Fruit fly (Drosophila melanogaster): ENCODE results near the gene brk.

The brk gene

DNA sequence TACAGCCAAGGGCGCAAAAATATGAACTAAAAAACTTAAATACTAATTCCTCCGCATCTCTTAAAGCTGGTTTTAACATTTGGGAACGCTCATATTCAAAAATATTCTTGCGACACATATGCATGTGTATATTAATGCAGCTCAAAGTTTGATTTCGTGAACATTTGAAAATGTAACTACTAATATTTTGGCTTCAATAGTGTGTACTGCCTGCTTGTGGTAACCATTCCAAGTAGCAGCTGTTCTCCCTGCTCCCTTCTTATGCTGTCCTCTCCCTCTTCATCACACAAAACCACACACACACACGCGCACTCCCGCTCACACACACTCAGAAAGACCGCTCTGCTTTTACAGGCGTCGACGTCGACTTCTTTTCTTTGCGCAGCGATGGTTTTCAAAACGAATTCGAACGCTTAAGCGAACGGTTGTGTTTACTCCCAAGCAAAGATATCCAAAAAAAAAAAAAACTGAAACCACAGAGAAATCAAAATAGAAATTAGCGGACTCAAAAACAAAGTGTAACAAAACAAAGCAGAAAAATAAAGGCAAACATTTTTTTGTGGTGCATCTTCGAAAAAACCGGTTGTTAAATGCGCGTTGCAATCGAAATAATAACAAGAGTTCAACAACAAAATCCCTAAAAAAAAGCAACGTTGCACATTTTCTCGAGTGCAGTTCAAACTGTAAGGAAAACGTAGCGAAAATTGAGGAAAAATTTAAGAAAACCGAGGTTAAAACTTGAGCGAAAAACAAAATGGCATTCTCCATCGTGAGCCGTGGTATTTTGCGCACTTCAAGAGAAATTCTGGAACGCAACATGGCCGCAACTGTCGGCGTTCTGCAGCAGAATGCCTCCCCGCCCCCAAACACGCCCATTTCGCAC lies 29.5 kb downstream of the brk start, which contains the start of gene CBP:
CBP (plus strand) TSS at position 391 of the 883 bp plus-strand sequence.
- TF ChIP-seq rgr (GFP tag; optimal IDR thresholded peaks at IDR 0.05) (peak; percentile 86), brk (GFP tag; optimal IDR thresholded peaks at IDR 0.05) (peak; percentile 87), Myc (optimal IDR thresholded peaks at IDR 0.05) (no peak), fru (GFP tag; optimal IDR thresholded peaks at IDR 0.05) (peak; percentile 96), usp (GFP tag; optimal IDR thresholded peaks at IDR 0.05) (no peak), lola (GFP tag; optimal IDR thresholded peaks at IDR 0.05) (no peak), GATAd (GFP tag; optimal IDR thresholded peaks at IDR 0.05) (no peak), CG9705 (GFP tag; optimal IDR thresholded peaks at IDR 0.05) (peak; percentile 71), Rel (GFP tag; optimal IDR thresholded peaks at IDR 0.05) (peak; percentile 28), Rel (tag; optimal IDR thresholded peaks at IDR 0.05) (peak; percentile 61), Hr78 (GFP tag; optimal IDR thresholded peaks at IDR 0.05) (no peak), sv (GFP tag; optimal IDR thresholded peaks at IDR 0.05) (peak; percentile 86), dl (GFP tag; optimal IDR thresholded peaks at IDR 0.05; ENCODE audit: insufficient read depth in 1 of 2, partially characterized antibody in 2 of 2) (no peak), CG32264 (GFP tag; optimal IDR thresholded peaks at IDR 0.05) (peak; percentile 86), sage (GFP tag; optimal IDR thresholded peaks at IDR 0.05) (peak; percentile 84), OdsH (GFP tag; optimal IDR thresholded peaks at IDR 0.05) (peak; percentile 85), woc (GFP tag; optimal IDR thresholded peaks at IDR 0.05) (peak; percentile 74), Hr83 (GFP tag; optimal IDR thresholded peaks at IDR 0.05; ENCODE audit: poor library complexity, severe bottlenecking) (no peak), h (GFP tag; optimal IDR thresholded peaks at IDR 0.05) (peak; percentile 93), jim (GFP tag; optimal IDR thresholded peaks at IDR 0.05) (no peak), dmrt93B (GFP tag; optimal IDR thresholded peaks at IDR 0.05) (peak; percentile 83), pan (optimal IDR thresholded peaks at IDR 0.05) (no peak), Abd-B (GFP tag; optimal IDR thresholded peaks at IDR 0.05) (no peak), Dfd (GFP tag; optimal IDR thresholded peaks at IDR 0.05) (peak; percentile 41), Sp1 (GFP tag; optimal IDR thresholded peaks at IDR 0.05) (peak; percentile 92), Jra (GFP tag; optimal IDR thresholded peaks at IDR 0.05) (peak; percentile 51), Mio (GFP tag; optimal IDR thresholded peaks at IDR 0.05) (no peak), Vsx2 (GFP tag; optimal IDR thresholded peaks at IDR 0.05; ENCODE audit: partially characterized antibody) (no peak), br (GFP tag; optimal IDR thresholded peaks at IDR 0.05) (peak; percentile 90), psq (GFP tag; optimal IDR thresholded peaks at IDR 0.05) (peak; percentile 94), Dif (GFP tag; optimal IDR thresholded peaks at IDR 0.05; ENCODE audit: partially characterized antibody) (no peak), ey (GFP tag; optimal IDR thresholded peaks at IDR 0.05) (peak; percentile 91), tai (GFP tag; optimal IDR thresholded peaks at IDR 0.05) (peak; percentile 35), dsf (GFP tag; optimal IDR thresholded peaks at IDR 0.05; ENCODE audit: borderline replicate concordance) (no peak), CrebA (GFP tag; optimal IDR thresholded peaks at IDR 0.05; ENCODE audit: borderline replicate concordance) (peak; percentile 68), foxo (GFP tag; optimal IDR thresholded peaks at IDR 0.05) (peak; percentile 31 to 92), HLH106 (tag; optimal IDR thresholded peaks at IDR 0.05) (peak; percentile 91), Hnf4 (GFP tag; optimal IDR thresholded peaks at IDR 0.05) (peak; percentile 81), N (GFP tag; optimal IDR thresholded peaks at IDR 0.05) (no peak)

DNA sequence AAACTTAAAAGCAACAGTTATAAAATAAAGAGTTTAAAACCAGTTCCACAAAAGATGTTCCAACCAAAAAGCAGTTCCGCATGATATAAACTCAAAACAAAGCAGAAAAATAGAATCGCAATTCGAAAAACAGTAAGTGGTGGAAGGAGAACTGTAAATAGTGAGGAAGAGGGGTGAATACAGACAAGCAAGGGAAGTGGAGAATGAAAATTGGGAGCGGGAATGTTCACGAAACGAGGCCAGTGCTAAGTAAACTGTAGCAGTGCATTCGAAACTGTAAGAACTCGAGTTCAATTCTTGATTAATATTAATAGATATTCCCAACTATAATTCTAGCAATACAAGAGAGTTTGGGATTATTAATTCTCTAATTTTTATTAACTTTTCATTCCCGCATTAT lies 30.2 kb downstream of the brk start:
- TF ChIP-seq CrebA (GFP tag; optimal IDR thresholded peaks at IDR 0.05; ENCODE audit: borderline replicate concordance) (no peak), psq (GFP tag; optimal IDR thresholded peaks at IDR 0.05) (peak; percentile 2), rgr (GFP tag; optimal IDR thresholded peaks at IDR 0.05) (no peak)

Data from whole organism, wandering third instar larva.